Worm (Caenorhabditis elegans) whole organism, young adult: ENCODE data around the gene Y47D3A.21.

Experiments
- B0019.2 ChIP-seq: fragments of 200-800 bp; sonication (Bioruptor generic); conservative IDR thresholded peaks from 2 replicates; pipeline ENCODE4 v1.3.6; 2022; ENCODE audit warnings: missing genetic modification reagents, missing genetic modification characterization, missing compliant biosample characterization
- B0035.1 ChIP-seq: sonication (generic microtip); optimal IDR thresholded peaks from 2 replicates; lab custom pipeline; 2016; ENCODE audit warnings: missing genetic modification characterization, mild to moderate bottlenecking, missing compliant biosample characterization, missing genotype, missing genetic modification reagents
- B0336.3 ChIP-seq: fragments of 200-800 bp; sonication (Bioruptor generic); IDR thresholded peaks from 2 replicates; pipeline ENCODE4 v1.3.6; 2022; ENCODE audit warnings: missing genetic modification characterization, missing compliant biosample characterization
- C06A6.2 ChIP-seq: fragments of 200-800 bp; sonication (Bioruptor generic); conservative IDR thresholded peaks from 2 replicates; pipeline ENCODE4 v1.3.6; 2022; ENCODE audit warnings: missing genetic modification characterization, missing compliant biosample characterization
- C17E4.6 ChIP-seq: fragments of 200-800 bp; sonication (Bioruptor generic); IDR thresholded peaks from 2 replicates; pipeline ENCODE4 v1.3.6; 2022; ENCODE audit warnings: missing genetic modification reagents, missing genetic modification characterization, missing compliant biosample characterization
- F23B12.7 ChIP-seq: sonication (generic microtip); optimal IDR thresholded peaks from 2 replicates; lab custom pipeline; 2017; ENCODE audit warnings: missing genetic modification characterization, mild to moderate bottlenecking, missing compliant biosample characterization, antibody characterized with exemption, moderate library complexity; ENCODE audit not compliant: insufficient read depth
- F57A8.1 ChIP-seq: fragments of 200-800 bp; sonication (Bioruptor generic); optimal IDR thresholded peaks from 2 replicates; lab custom pipeline; 2018; ENCODE audit warnings: mild to moderate bottlenecking, missing genetic modification characterization, moderate library complexity, missing compliant biosample characterization
- Y95B8A.8 ChIP-seq: fragments of 200-800 bp; sonication (Bioruptor generic); IDR thresholded peaks from 2 replicates; pipeline ENCODE4 v1.3.6; 2022; ENCODE audit warnings: missing genetic modification reagents, missing genetic modification characterization, missing compliant biosample characterization
- ama-1 ChIP-seq, 3 experiments: fragments of 150-350 bp in 1 of 3; sonication (generic microtip) in 2 of 3; optimal IDR thresholded peaks; 2 replicates each; lab custom pipeline; 2014 to 2018; ENCODE audit warnings: missing biosample characterization in 2 of 3, missing genetic modification characterization in 2 of 3, missing genetic modification reagents in 2 of 3
- athp-1 ChIP-seq: sonication (generic microtip); optimal IDR thresholded peaks from 2 replicates; lab custom pipeline; 2017; ENCODE audit warnings: mild to moderate bottlenecking, missing genetic modification characterization, missing compliant biosample characterization
- attf-3 ChIP-seq: fragments of 200-800 bp; sonication (Bioruptor generic); conservative IDR thresholded peaks from 2 replicates; pipeline ENCODE4 v1.3.6; 2022; ENCODE audit warnings: missing genetic modification reagents, missing genetic modification characterization, missing compliant biosample characterization
- attf-5 ChIP-seq: fragments of 200-800 bp; sonication (Bioruptor generic); optimal IDR thresholded peaks from 2 replicates; lab custom pipeline; 2018; ENCODE audit warnings: mild to moderate bottlenecking, missing genetic modification characterization, missing compliant biosample characterization
- bed-1 ChIP-seq: fragments of 200-800 bp; sonication (Bioruptor generic); IDR thresholded peaks from 2 replicates; pipeline ENCODE4 v1.3.6; 2022; ENCODE audit warnings: missing genetic modification reagents, missing genetic modification characterization, missing compliant biosample characterization
- bed-2 ChIP-seq: fragments of 200-800 bp; sonication (Bioruptor generic); IDR thresholded peaks from 2 replicates; pipeline ENCODE4 v1.3.6; 2022; ENCODE audit warnings: missing genetic modification reagents, missing genetic modification characterization, missing compliant biosample characterization
- ccch-3 ChIP-seq: fragments of 200-800 bp; sonication (Bioruptor generic); optimal IDR thresholded peaks from 2 replicates; lab custom pipeline; 2018; ENCODE audit warnings: mild to moderate bottlenecking, missing genetic modification characterization, missing compliant biosample characterization
- ceh-100 ChIP-seq: fragments of 200-800 bp; sonication (Bioruptor generic); IDR thresholded peaks from 2 replicates; pipeline ENCODE4 v1.3.6; 2022; ENCODE audit warnings: missing genetic modification reagents, missing genetic modification characterization, missing compliant biosample characterization
- ceh-27 ChIP-seq: fragments of 200-800 bp; sonication (Bioruptor generic); optimal IDR thresholded peaks from 2 replicates; lab custom pipeline; 2018; ENCODE audit warnings: mild to moderate bottlenecking, missing genetic modification characterization, moderate library complexity, missing compliant biosample characterization
- fkh-3 ChIP-seq: sonication (generic microtip); optimal IDR thresholded peaks from 2 replicates; lab custom pipeline; 2016; ENCODE audit warnings: mild to moderate bottlenecking, missing genetic modification characterization, missing compliant biosample characterization
- gei-17 ChIP-seq: fragments of 200-800 bp; sonication (Bioruptor generic); optimal IDR thresholded peaks from 2 replicates; lab custom pipeline; 2018; ENCODE audit warnings: mild to moderate bottlenecking, missing genetic modification characterization, missing compliant biosample characterization
- him-1 ChIP-seq: sonication (generic microtip); optimal IDR thresholded peaks from 2 replicates; lab custom pipeline; 2016; ENCODE audit warnings: missing genotype, missing genetic modification reagents, missing genetic modification characterization, missing compliant biosample characterization
- hlh-26 ChIP-seq: fragments of 200-800 bp; sonication (Bioruptor generic); conservative IDR thresholded peaks from 2 replicates; pipeline ENCODE4 v1.3.6; 2022; ENCODE audit warnings: missing genetic modification reagents, missing genetic modification characterization, missing compliant biosample characterization
- hmg-1.2 ChIP-seq: fragments of 200-800 bp; sonication (Bioruptor generic); IDR thresholded peaks from 2 replicates; pipeline ENCODE4 v1.3.6; 2022; ENCODE audit warnings: missing genetic modification reagents, missing genetic modification characterization, missing compliant biosample characterization
- hrde-1 ChIP-seq: sonication (generic microtip); optimal IDR thresholded peaks from 2 replicates; lab custom pipeline; 2016; ENCODE audit warnings: missing genetic modification characterization, mild to moderate bottlenecking, missing compliant biosample characterization, moderate library complexity, missing genotype, missing genetic modification reagents, borderline replicate concordance
- let-526 ChIP-seq: fragments of 200-800 bp; sonication (Bioruptor generic); IDR thresholded peaks from 2 replicates; pipeline ENCODE4 v1.3.6; 2022; ENCODE audit warnings: missing genetic modification reagents, missing genetic modification characterization, missing compliant biosample characterization
- lin-26 ChIP-seq: fragments of 200-800 bp; sonication (Bioruptor generic); IDR thresholded peaks from 2 replicates; pipeline ENCODE4 v1.3.6; 2022; ENCODE audit warnings: missing genetic modification reagents, missing genetic modification characterization, missing compliant biosample characterization
- lin-35 ChIP-seq, 3 experiments: fragments of 150-350 bp in 2 of 3; sonication (generic microtip) in 1 of 3; optimal IDR thresholded peaks; 2 replicates each; lab custom pipeline; 2014 to 2018; ENCODE audit warnings: missing biosample characterization in 3 of 3, missing genetic modification characterization in 3 of 3, missing genetic modification reagents in 3 of 3
- lin-54 ChIP-seq: fragments of 200-800 bp; sonication (Bioruptor generic); optimal IDR thresholded peaks from 2 replicates; lab custom pipeline; 2018; ENCODE audit warnings: mild to moderate bottlenecking, missing genetic modification characterization, missing compliant biosample characterization
- mcd-1 ChIP-seq: fragments of 200-800 bp; sonication (Bioruptor generic); IDR thresholded peaks from 2 replicates; pipeline ENCODE4 v1.3.6; 2022; ENCODE audit warnings: missing genetic modification reagents, missing genetic modification characterization, missing compliant biosample characterization
- mes-4 ChIP-seq: sonication (generic microtip); optimal IDR thresholded peaks from 2 replicates; lab custom pipeline; 2016; ENCODE audit warnings: missing genotype, missing genetic modification characterization, missing compliant biosample characterization
- mxl-1 ChIP-seq: sonication (generic microtip); optimal IDR thresholded peaks from 2 replicates; lab custom pipeline; 2016; ENCODE audit warnings: missing genetic modification characterization, missing compliant biosample characterization
- nhr-120 ChIP-seq: fragments of 200-800 bp; sonication (Bioruptor generic); IDR thresholded peaks from 2 replicates; pipeline ENCODE4 v1.3.6; 2022; ENCODE audit warnings: missing genetic modification characterization, missing compliant biosample characterization
- nhr-80 ChIP-seq: sonication (generic microtip); optimal IDR thresholded peaks from 2 replicates; lab custom pipeline; 2016; ENCODE audit warnings: missing genetic modification characterization, missing compliant biosample characterization
- nhr-90 ChIP-seq: sonication (generic microtip); optimal IDR thresholded peaks from 2 replicates; lab custom pipeline; 2016; ENCODE audit warnings: missing genotype, mild to moderate bottlenecking, missing genetic modification characterization, missing compliant biosample characterization
- rpc-1 ChIP-seq, 2 experiments: fragments of 150-350 bp in 1 of 2; sonication (generic microtip) in 1 of 2; optimal IDR thresholded peaks; 2 replicates each; lab custom pipeline; 2014 to 2018; ENCODE audit warnings: missing biosample characterization in 1 of 2, missing genetic modification characterization in 1 of 2, missing genetic modification reagents in 1 of 2, missing genotype in 1 of 2
- snpc-1.3 ChIP-seq: sonication (generic microtip); optimal IDR thresholded peaks from 2 replicates; lab custom pipeline; 2017; ENCODE audit warnings: missing genetic modification characterization, mild to moderate bottlenecking, missing compliant biosample characterization, antibody characterized with exemption, moderate library complexity, missing genotype, missing genetic modification reagents; ENCODE audit not compliant: insufficient read depth
- snpc-3.4 ChIP-seq: sonication (generic microtip); optimal IDR thresholded peaks from 2 replicates; lab custom pipeline; 2017; ENCODE audit warnings: missing genetic modification characterization, mild to moderate bottlenecking, missing compliant biosample characterization, antibody characterized with exemption, moderate library complexity, missing genotype, missing genetic modification reagents
- snpc-4 ChIP-seq, 5 experiments: fragments of 150-350 bp in 1 of 5; sonication (generic microtip) in 4 of 5; optimal IDR thresholded peaks; 2 replicates each; lab custom pipeline; 2014 to 2018; ENCODE audit warnings: missing genetic modification characterization in 5 of 5, missing biosample characterization in 3 of 5, antibody characterized with exemption in 2 of 5, mild to moderate bottlenecking in 2 of 5, missing compliant biosample characterization in 2 of 5, missing genotype in 2 of 5, moderate library complexity in 2 of 5, missing genetic modification reagents in 1 of 5
- somi-1 ChIP-seq: fragments of 200-800 bp; sonication (Bioruptor generic); optimal IDR thresholded peaks from 2 replicates; lab custom pipeline; 2018; ENCODE audit warnings: mild to moderate bottlenecking, missing genetic modification characterization, missing compliant biosample characterization
- sptf-2 ChIP-seq: fragments of 200-800 bp; sonication (Bioruptor generic); optimal IDR thresholded peaks from 2 replicates; lab custom pipeline; 2018; ENCODE audit warnings: mild to moderate bottlenecking, missing genetic modification characterization, missing compliant biosample characterization
- tbp1 ChIP-seq: fragments of 200-800 bp; sonication (Bioruptor generic); optimal IDR thresholded peaks from 2 replicates; lab custom pipeline; 2018; ENCODE audit warnings: mild to moderate bottlenecking, missing genetic modification characterization, missing compliant biosample characterization
- xnd-1 ChIP-seq: sonication (generic microtip); optimal IDR thresholded peaks from 2 replicates; lab custom pipeline; 2016; ENCODE audit warnings: missing genotype, missing genetic modification reagents, missing genetic modification characterization, missing compliant biosample characterization
- zfh-2 ChIP-seq: fragments of 200-800 bp; sonication (Bioruptor generic); conservative IDR thresholded peaks from 2 replicates; pipeline ENCODE4 v1.3.6; 2022; ENCODE audit warnings: missing genetic modification reagents, missing genetic modification characterization, missing compliant biosample characterization
- zim-3 ChIP-seq: sonication (generic microtip); optimal IDR thresholded peaks from 2 replicates; lab custom pipeline; 2017; ENCODE audit warnings: mild to moderate bottlenecking, missing genetic modification characterization, moderate library complexity, missing compliant biosample characterization
- ztf-22 ChIP-seq: fragments of 200-800 bp; sonication (Bioruptor generic); optimal IDR thresholded peaks from 2 replicates; lab custom pipeline; 2018; ENCODE audit warnings: mild to moderate bottlenecking, missing genetic modification characterization, moderate library complexity, missing compliant biosample characterization

Gene Y47D3A.21

DNA sequence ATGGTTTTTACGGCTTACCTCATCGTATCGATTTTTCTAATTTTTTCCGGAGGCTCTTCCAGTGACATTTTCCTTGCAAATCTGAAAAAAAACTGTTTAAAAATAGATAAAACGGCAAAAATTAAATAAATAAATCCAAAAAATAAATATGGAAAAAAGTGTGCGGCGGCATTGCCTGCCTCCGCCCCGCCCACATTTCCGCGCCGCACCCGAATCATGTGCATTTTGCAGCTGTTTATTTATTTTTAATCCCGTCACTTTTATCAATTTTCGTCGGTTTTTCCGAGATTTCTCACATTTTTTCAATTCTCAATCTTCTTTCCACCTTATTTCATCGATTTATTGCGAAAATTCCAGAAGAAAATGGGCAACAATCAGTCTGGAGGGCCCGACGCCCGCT is 41.9 kb downstream of the Y47D3A.21 start, which contains the start of the genes Y47D3A.14 and aakb-2 (continued):
- TF ChIP-seq gei-17 (GFP tag; lab: Kevin White, UChicago) (no peak), B0336.3 (peak; percentile 33; the same call in 1 of the 2 replicates), lin-26 (no peak), nhr-90 (tag; lab: Kevin White, UChicago) (no peak), B0035.1 (no peak), ceh-27 (GFP tag; lab: Kevin White, UChicago) (no peak), C17E4.6 (GFP tag; lab: Robert Waterston, UW) (no peak), Y95B8A.8 (GFP tag; lab: Robert Waterston, UW) (no peak), zim-3 (no peak), hrde-1 (tag; lab: Kevin White, UChicago) (no peak), snpc-1.3 (no peak), lin-35 (GFP tag; optimal IDR thresholded peaks at IDR 0.05; lab: Kevin White, UChicago) (no peak), let-526 (GFP tag; lab: Robert Waterston, UW) (no peak), sptf-2 (GFP tag; lab: Kevin White, UChicago) (no peak), attf-3 (GFP tag; lab: Robert Waterston, UW) (no peak), xnd-1 (no peak), snpc-3.4 (tag; lab: Kevin White, UChicago) (peak; percentile 39), hlh-26 (no peak), tbp1 (GFP tag; lab: Kevin White, UChicago) (peak; percentile 9), F57A8.1 (no peak), him-1 (tag; lab: Kevin White, UChicago) (no peak), ztf-22 (GFP tag; lab: Kevin White, UChicago) (no peak), bed-2 (GFP tag; lab: Robert Waterston, UW) (no peak), mxl-1 (tag; lab: Kevin White, UChicago) (no peak), lin-54 (GFP tag; lab: Kevin White, UChicago) (no peak), mes-4 (tag; lab: Kevin White, UChicago) (no peak), ama-1 (optimal IDR thresholded peaks at IDR 0.05; lab: Kevin White, UChicago) (no peak), ama-1 (GFP tag; optimal IDR thresholded peaks at IDR 0.05; lab: Kevin White, UChicago) (no peak), nhr-80 (tag; lab: Kevin White, UChicago) (peak; percentile 25), snpc-4 (GFP tag; optimal IDR thresholded peaks at IDR 0.05; lab: Kevin White, UChicago) (no peak), snpc-4 (tag; optimal IDR thresholded peaks at IDR 0.05; lab: Kevin White, UChicago) (peak in 1 of 4 experiments; percentile 6), hmg-1.2 (GFP tag; lab: Robert Waterston, UW) (peak; percentile 13; the same call in 1 of the 2 replicates), fkh-3 (tag; lab: Kevin White, UChicago) (no peak), nhr-120 (GFP tag; lab: Robert Waterston, UW) (no peak), zfh-2 (peak; percentile 52), somi-1 (GFP tag; lab: Kevin White, UChicago) (no peak), rpc-1 (optimal IDR thresholded peaks at IDR 0.05; lab: Kevin White, UChicago) (peak; percentile 19), rpc-1 (tag; optimal IDR thresholded peaks at IDR 0.05; lab: Kevin White, UChicago) (no peak), B0019.2 (GFP tag; lab: Robert Waterston, UW) (no peak), mcd-1 (GFP tag; lab: Robert Waterston, UW) (peak; percentile 53), athp-1 (tag; lab: Kevin White, UChicago) (no peak), C06A6.2 (no peak), ceh-100 (GFP tag; lab: Robert Waterston, UW) (peak; percentile 55), F23B12.7 (tag; lab: Kevin White, UChicago) (no peak), ccch-3 (GFP tag; lab: Kevin White, UChicago) (no peak), attf-5 (GFP tag; lab: Kevin White, UChicago) (peak; percentile 73), bed-1 (no peak)
